Fruit fly (Drosophila melanogaster) Kc167 (cell line): ENCODE measurements around the gene CG34297.

ENCODE experiments used
- Myc ChIP-seq: fragments of >200 bp; optimal IDR thresholded peaks from 2 replicates; lab custom pipeline; 2017; ENCODE audit warnings: missing external identifiers
- Sin3A ChIP-seq: fragments of >200 bp; optimal IDR thresholded peaks from 2 replicates; lab custom pipeline; 2018; ENCODE audit warnings: missing external identifiers
- h ChIP-seq: fragments of >200 bp; optimal IDR thresholded peaks from 3 replicates; lab custom pipeline; 2018; ENCODE audit warnings: missing external identifiers
- insv ChIP-seq: fragments of >200 bp; optimal IDR thresholded peaks from 3 replicates; lab custom pipeline; 2018; ENCODE audit warnings: missing external identifiers
- psq ChIP-seq: fragments of >200 bp; optimal IDR thresholded peaks from 2 replicates; lab custom pipeline; 2017; ENCODE audit warnings: missing external identifiers
- ttk ChIP-seq: sonication (Bioruptor generic); optimal IDR thresholded peaks from 2 replicates; lab custom pipeline; 2017; ENCODE audit warnings: missing external identifiers

The CG34297 gene

DNA sequence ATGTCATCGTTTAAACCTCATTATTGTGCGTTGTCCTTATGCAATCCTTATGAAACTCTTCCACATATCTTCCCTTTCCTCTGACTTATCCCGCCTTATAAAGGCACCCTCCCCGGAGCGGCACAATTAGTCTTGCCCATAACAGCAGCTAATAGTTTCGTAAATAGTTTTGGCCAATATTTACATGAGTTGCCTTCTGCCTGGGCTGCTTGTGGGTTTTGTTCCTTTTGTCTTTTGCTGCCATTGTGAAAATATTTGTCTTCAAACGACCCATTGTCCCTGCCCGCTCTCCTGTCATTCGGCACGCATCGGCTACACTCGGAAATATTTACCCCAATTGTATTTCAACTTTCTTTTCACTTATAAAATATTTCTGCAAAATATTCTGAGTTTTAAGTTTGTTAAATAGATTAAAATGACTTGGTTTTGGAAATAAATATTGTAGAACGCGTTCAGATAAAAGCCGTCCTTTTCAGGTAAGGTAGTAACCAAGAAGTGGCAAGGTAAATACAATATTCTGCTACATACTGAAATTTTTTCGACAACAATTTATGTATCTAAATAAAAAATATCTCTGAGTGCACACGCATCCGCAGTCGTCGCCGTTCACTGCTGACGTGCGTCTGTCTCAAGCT is 24.2 kb downstream of the CG34297 start:
- TF ChIP-seq ttk (lab: Kevin White, UChicago) (no peak), psq (lab: Kevin White, UChicago) (no peak), insv (lab: Kevin White, UChicago) (no peak)

DNA sequence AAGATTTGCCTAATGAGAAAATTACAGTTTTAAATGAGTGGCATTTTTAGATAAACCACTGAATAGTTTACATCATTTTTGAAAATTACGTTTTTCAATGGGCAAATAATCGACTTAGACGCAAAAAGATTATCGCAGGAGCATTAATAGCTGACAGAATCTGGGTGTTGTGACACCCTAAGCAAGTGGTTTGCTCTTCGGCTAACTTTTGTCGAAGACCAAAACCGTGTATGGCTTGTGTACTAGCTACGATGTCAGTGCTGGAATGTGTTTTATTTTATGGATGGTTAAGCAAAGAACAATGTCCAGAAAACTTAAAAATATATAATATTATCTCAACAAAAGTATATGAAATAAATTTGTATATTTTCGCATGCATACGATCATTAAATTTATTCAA is 38.9 kb downstream of the CG34297 start:
- TF ChIP-seq h (lab: Kevin White, UChicago) (no peak), ttk (lab: Kevin White, UChicago) (no peak), Myc (lab: Kevin White, UChicago) (no peak), psq (lab: Kevin White, UChicago) (no peak), insv (lab: Kevin White, UChicago) (no peak), Sin3A (lab: Kevin White, UChicago) (no peak)

DNA sequence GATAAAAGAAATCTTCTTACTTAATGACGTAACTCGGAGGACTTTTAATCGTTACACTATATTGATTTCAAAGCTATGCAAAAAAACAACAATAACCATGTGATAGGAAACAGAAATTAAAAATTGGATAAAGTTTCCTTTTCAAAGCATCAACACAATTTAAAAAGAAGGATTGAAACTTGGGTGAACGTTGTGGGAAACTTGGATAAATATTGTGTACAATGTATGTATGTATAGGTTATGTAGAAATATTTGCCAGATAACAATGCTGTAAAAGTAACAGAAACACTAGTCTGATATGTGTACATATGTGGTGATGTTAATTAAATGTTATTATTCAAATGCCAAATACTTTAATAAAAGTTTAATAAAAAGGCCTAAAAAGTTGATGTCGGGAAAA is 41.5 kb downstream of the CG34297 start:
- no peak for TF ChIP-seq Sin3A (lab: Kevin White, UChicago)
- TF ChIP-seq psq (lab: Kevin White, UChicago): no peak
- TF ChIP-seq ttk (lab: Kevin White, UChicago): no peak
- TF ChIP-seq h (lab: Kevin White, UChicago): no peak
- no peak for TF ChIP-seq insv (lab: Kevin White, UChicago)
- no peak for TF ChIP-seq Myc (lab: Kevin White, UChicago)

DNA sequence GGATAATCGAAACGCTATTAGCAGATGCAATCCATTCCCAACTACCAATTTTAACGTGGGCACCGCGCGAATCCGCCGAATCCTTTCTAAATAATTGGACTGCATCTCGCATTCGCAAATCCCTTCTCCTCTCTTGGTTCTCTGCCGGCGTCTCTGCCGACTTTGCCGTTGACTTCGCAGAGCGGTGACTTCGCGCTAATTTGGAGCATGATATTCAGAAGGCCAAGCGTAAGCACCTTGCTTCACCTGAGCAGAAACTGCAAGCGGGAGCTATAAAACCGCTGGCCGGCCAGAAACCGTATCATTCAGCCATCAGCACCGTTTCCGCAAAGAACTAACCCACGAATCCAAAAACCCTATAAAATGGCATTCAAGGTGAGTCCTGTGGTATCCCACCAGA is 44.0 kb downstream of the CG34297 start, which contains the start of gene Ccp84Aa:
Ccp84Aa (plus strand) TSS at position 301 of the 400 bp plus-strand sequence.
- TF ChIP-seq psq (lab: Kevin White, UChicago) (no peak), h (lab: Kevin White, UChicago) (no peak), Sin3A (lab: Kevin White, UChicago) (no peak), ttk (lab: Kevin White, UChicago) (no peak), Myc (lab: Kevin White, UChicago) (no peak), insv (lab: Kevin White, UChicago) (no peak)

DNA sequence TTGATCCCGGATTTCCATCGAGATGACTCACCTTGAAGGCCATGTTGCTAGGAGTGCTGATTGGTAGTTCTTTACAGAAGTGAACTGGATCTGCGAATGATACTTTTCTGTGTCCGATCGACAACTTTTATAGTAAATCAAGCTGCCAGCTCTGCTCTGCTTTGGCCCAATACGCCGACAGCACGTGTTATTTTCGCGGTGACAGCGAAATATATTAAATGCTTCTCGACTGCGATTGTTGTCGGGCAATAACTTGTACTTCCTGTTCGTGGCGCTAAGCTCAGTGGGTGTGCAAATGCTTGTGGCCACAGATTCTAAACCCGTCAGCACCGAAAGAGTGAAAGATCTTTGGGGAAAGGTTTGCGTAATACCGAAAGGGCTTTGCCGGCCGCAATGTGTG is 45.0 kb downstream of the CG34297 start, which contains the start of gene Ccp84Ab:
Ccp84Ab (minus strand) TSS at position 101 of the 400 bp plus-strand sequence.
- TF ChIP-seq ttk (lab: Kevin White, UChicago): no peak
- no peak for TF ChIP-seq h (lab: Kevin White, UChicago)
- TF ChIP-seq Sin3A (lab: Kevin White, UChicago): no peak
- no peak for TF ChIP-seq insv (lab: Kevin White, UChicago)
- TF ChIP-seq Myc (lab: Kevin White, UChicago): no peak
- TF ChIP-seq psq (lab: Kevin White, UChicago): no peak
